Worm (Caenorhabditis elegans) whole organism, dauer: Measurements from ENCODE around the gene clec-234.
"Not testable (repeated sequence)": the region's sequence is repeated elsewhere in the genome, so short reads cannot be mapped to it uniquely, and the experiment has no call there.

Source experiments
- unc-62 ChIP-seq: sonication (generic microtip); optimal IDR thresholded peaks from 2 replicates; lab custom pipeline; 2017; ENCODE audit warnings: missing biosample characterization, missing genetic modification reagents, missing genetic modification characterization

Gene clec-234

ce11 chrV:16393728-16394127 is 39.6 kb downstream of the clec-234 start, which contains the start of gene srd-63:
Gene srd-63, minus strand, starts transcription at chrV:16393828.
- TF ChIP-seq unc-62 (GFP tag; lab: Kevin White, UChicago) = no peak

DNA sequence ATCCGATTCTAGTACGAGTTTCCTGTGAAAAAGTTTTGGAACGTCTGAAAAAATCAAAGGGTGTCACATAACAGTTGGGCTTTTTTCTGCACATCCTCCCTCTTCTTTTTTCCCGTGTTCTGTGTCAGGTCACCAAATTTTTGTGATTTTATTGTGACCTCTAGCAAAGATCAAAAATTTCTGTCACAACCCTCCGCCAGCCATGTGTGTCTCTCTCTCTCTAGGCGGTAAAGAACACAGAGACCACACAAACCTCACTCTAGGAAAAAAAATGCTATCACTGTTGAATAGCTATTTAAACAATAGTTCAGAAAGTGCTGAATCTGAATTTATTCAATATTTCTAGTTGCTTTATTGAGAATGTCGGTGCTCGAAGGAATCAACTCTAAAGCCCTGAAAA is 42.7 kb downstream of the clec-234 start, which contains the start of gene gst-44:
Gene gst-44, plus strand, starts transcription at position 237 of the 400 bp plus-strand sequence.
- no peak for TF ChIP-seq unc-62 (GFP tag; lab: Kevin White, UChicago)

DNA sequence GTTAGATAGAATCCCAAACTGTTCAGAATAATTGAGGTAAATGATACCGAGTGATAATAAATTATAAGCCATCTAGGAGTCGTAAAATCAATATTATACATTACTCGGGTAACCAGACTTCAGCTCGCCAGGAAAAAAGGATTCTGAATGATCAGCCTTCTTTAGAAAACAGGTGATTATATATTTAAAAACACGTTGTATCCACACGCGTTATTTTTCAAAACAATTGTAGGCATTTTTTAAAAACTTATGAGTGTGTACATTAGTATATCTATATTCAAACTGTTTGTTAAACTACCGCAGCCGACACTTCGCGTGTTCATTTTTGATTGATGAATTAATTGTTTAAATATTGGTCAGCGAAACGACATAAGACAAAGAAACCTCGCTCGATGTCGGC is 45.1 kb downstream of the clec-234 start, which contains the start of gene sri-65:
Gene sri-65, minus strand, starts transcription at position 101 of the 400 bp plus-strand sequence.
- no peak for TF ChIP-seq unc-62 (GFP tag; lab: Kevin White, UChicago)

DNA sequence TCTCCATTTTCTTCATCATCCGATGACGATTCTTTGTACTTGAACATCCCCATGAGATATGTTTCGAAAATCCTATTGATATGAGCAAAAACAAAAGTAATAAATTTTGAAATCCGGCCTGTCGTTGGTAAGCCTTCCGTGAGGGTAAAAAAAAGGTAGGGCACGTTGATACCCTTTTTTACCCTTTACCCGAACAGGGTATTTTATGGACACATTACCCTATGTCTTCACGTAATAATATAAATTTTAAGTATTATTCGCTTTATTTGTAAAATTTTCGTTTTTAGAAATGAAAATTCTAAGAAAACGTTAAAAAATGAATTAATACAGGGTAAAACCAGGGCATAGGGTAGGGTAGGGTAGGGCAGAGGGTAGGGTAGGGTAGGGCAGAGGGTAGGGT is 49.6 kb downstream of the clec-234 start, which contains the start of gene F13A7.7:
Gene F13A7.7, minus strand, starts transcription at position 101 of the 400 bp plus-strand sequence.
- not testable (repeated sequence) for TF ChIP-seq unc-62 (GFP tag; lab: Kevin White, UChicago)

DNA sequence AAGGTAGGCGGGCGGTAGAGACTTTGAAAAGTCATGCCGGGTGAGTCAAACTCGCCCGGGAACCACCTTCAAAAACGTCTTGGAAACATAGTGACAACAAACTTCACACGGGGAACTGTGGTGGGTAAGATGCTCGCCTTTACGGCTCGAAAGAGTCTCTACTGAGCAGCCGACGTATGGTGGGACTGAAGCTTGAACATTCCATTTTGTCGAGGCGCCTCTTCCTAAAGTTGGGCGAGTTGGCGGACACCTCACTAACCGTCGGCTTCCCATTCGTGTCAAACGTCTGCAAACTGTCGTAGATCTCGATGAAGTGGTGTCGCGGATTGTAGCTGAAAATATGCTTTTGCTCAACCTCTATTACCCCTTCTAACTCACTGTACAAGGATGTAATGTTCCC is 50.4 kb downstream of the clec-234 start:
- TF ChIP-seq unc-62 (GFP tag; lab: Kevin White, UChicago) = no peak
